Fruit fly (Drosophila melanogaster) whole organism, prepupa: ENCODE measurements around the gene dj-1beta.
A peak's percentile ranks its signal among the peaks of the same experiment; 100 is the strongest.

Experiments
- Blimp-1 ChIP-seq: fragments of 200-800 bp; sonication (Bioruptor generic); optimal IDR thresholded peaks from 3 replicates; lab custom pipeline; 2017; ENCODE audit warnings: missing biosample characterization, missing genetic modification characterization, mild to moderate bottlenecking, moderate library complexity, missing genetic modification reagents
- CG10631 ChIP-seq: fragments of 200-800 bp; sonication (Bioruptor generic); optimal IDR thresholded peaks from 2 replicates; lab custom pipeline; 2016; ENCODE audit warnings: missing biosample characterization, missing genetic modification characterization
- CG10669 ChIP-seq: fragments of 200-800 bp; sonication (Bioruptor generic); optimal IDR thresholded peaks from 3 replicates; lab custom pipeline; 2018; ENCODE audit warnings: missing biosample characterization, mild to moderate bottlenecking, missing genetic modification characterization, moderate library complexity
- CG11294 ChIP-seq: fragments of 200-800 bp; sonication (Bioruptor generic); IDR thresholded peaks from 2 replicates; pipeline ENCODE4 v1.3.6; 2022; ENCODE audit warnings: missing biosample characterization, missing genetic modification characterization
- CG11902 ChIP-seq: fragments of 200-800 bp; sonication (Bioruptor generic); optimal IDR thresholded peaks from 3 replicates; lab custom pipeline; 2016; ENCODE audit warnings: missing biosample characterization, missing genetic modification characterization
- CG15336 ChIP-seq: fragments of 200-800 bp; sonication (Bioruptor generic); IDR thresholded peaks from 2 replicates; pipeline ENCODE4 v1.3.6; 2022; ENCODE audit warnings: missing biosample characterization, missing genetic modification characterization
- CG16779 ChIP-seq: fragments of 200-800 bp; sonication (Bioruptor generic); optimal IDR thresholded peaks from 3 replicates; lab custom pipeline; 2017; ENCODE audit warnings: missing biosample characterization, mild to moderate bottlenecking, missing genetic modification characterization
- CG3032 ChIP-seq: fragments of 200-800 bp; optimal IDR thresholded peaks from 2 replicates; lab custom pipeline; 2019; ENCODE audit warnings: missing biosample characterization, mild to moderate bottlenecking, missing genetic modification characterization, moderate library complexity
- CG31627 ChIP-seq: fragments of 200-800 bp; sonication (Bioruptor generic); optimal IDR thresholded peaks from 3 replicates; lab custom pipeline; 2016; ENCODE audit warnings: missing biosample characterization, missing genetic modification characterization
- CG32006 ChIP-seq: fragments of 200-800 bp; sonication (Bioruptor generic); optimal IDR thresholded peaks from 3 replicates; lab custom pipeline; 2017; ENCODE audit warnings: missing biosample characterization, mild to moderate bottlenecking, missing genetic modification characterization
- CG34406 ChIP-seq: fragments of 200-800 bp; sonication (Bioruptor generic); optimal IDR thresholded peaks from 3 replicates; lab custom pipeline; 2016; ENCODE audit warnings: missing biosample characterization, missing genetic modification characterization
- CG3919 ChIP-seq: fragments of 200-800 bp; sonication (Bioruptor generic); optimal IDR thresholded peaks from 3 replicates; lab custom pipeline; 2016; ENCODE audit warnings: missing biosample characterization, missing genetic modification characterization
- CG4318 ChIP-seq: fragments of 200-800 bp; sonication (Bioruptor generic); optimal IDR thresholded peaks from 3 replicates; lab custom pipeline; 2017; ENCODE audit warnings: missing biosample characterization, mild to moderate bottlenecking, missing genetic modification characterization
- CG6163 ChIP-seq: fragments of 200-800 bp; sonication (Bioruptor generic); IDR thresholded peaks from 3 replicates; pipeline ENCODE4 v1.3.6; 2022; ENCODE audit warnings: missing biosample characterization, missing genetic modification characterization
- CG6276 ChIP-seq: fragments of 200-800 bp; sonication (Bioruptor generic); optimal IDR thresholded peaks from 2 replicates; lab custom pipeline; 2017; ENCODE audit warnings: missing biosample characterization, mild to moderate bottlenecking, missing genetic modification characterization
- CG6792 ChIP-seq: fragments of 200-800 bp; sonication (Bioruptor generic); optimal IDR thresholded peaks from 3 replicates; lab custom pipeline; 2016; ENCODE audit warnings: missing biosample characterization, missing genetic modification characterization
- CG6808 ChIP-seq: fragments of 200-800 bp; sonication (Bioruptor generic); optimal IDR thresholded peaks from 3 replicates; lab custom pipeline; 2017; ENCODE audit warnings: missing biosample characterization, missing genetic modification characterization, mild to moderate bottlenecking, moderate library complexity, missing genetic modification reagents
- CG6854 ChIP-seq: fragments of 200-800 bp; sonication (Bioruptor generic); optimal IDR thresholded peaks from 2 replicates; lab custom pipeline; 2017; ENCODE audit warnings: missing biosample characterization, mild to moderate bottlenecking, missing genetic modification characterization
- CG7368 ChIP-seq: fragments of 200-800 bp; sonication (Bioruptor generic); optimal IDR thresholded peaks from 3 replicates; lab custom pipeline; 2016; ENCODE audit warnings: missing biosample characterization, missing genetic modification characterization
- CG8119 ChIP-seq: fragments of 200-800 bp; sonication (Bioruptor generic); IDR thresholded peaks from 3 replicates; pipeline ENCODE4 v1.3.6; 2022; ENCODE audit warnings: missing biosample characterization, missing genetic modification characterization
- CG8319 ChIP-seq: fragments of 200-800 bp; sonication (Bioruptor generic); optimal IDR thresholded peaks from 3 replicates; lab custom pipeline; 2016; ENCODE audit warnings: missing biosample characterization, missing genetic modification characterization
- CG8632 ChIP-seq: fragments of 200-800 bp; sonication (Bioruptor generic); optimal IDR thresholded peaks from 3 replicates; lab custom pipeline; 2016; ENCODE audit warnings: missing biosample characterization, missing genetic modification characterization
- CG9139 ChIP-seq: fragments of 200-800 bp; sonication (Bioruptor generic); optimal IDR thresholded peaks from 3 replicates; lab custom pipeline; 2017; ENCODE audit warnings: missing biosample characterization, mild to moderate bottlenecking, missing genetic modification characterization
- Eip75B ChIP-seq: fragments of 200-800 bp; sonication (Bioruptor generic); optimal IDR thresholded peaks from 3 replicates; lab custom pipeline; 2016; ENCODE audit warnings: missing biosample characterization, missing genetic modification characterization
- Eip78C ChIP-seq: fragments of 200-800 bp; sonication (Bioruptor generic); peaks from one replicate; lab custom pipeline; 2016; ENCODE audit warnings: missing biosample characterization, missing genetic modification characterization
- Eip93F ChIP-seq: fragments of 200-800 bp; sonication (Bioruptor generic); optimal IDR thresholded peaks from 2 replicates; lab custom pipeline; 2016; ENCODE audit warnings: missing biosample characterization, mild to moderate bottlenecking, missing genetic modification characterization
- Ets96B ChIP-seq: fragments of 200-800 bp; optimal IDR thresholded peaks from 2 replicates; lab custom pipeline; 2019; ENCODE audit warnings: missing biosample characterization, mild to moderate bottlenecking, missing genetic modification characterization, moderate library complexity
- Gug ChIP-seq: fragments of 200-800 bp; sonication (Bioruptor generic); IDR thresholded peaks from 2 replicates; pipeline ENCODE4 v1.3.6; 2022; ENCODE audit warnings: missing biosample characterization, missing genetic modification characterization
- Hr38 ChIP-seq: sonication (Bioruptor generic); optimal IDR thresholded peaks from 2 replicates; lab custom pipeline; 2016; ENCODE audit warnings: missing biosample characterization, missing genetic modification characterization
- Hr4 ChIP-seq: fragments of 200-800 bp; sonication (Bioruptor generic); optimal IDR thresholded peaks from 3 replicates; lab custom pipeline; 2016; ENCODE audit warnings: missing biosample characterization, missing genetic modification characterization
- Met ChIP-seq: fragments of 200-800 bp; sonication (Bioruptor generic); optimal IDR thresholded peaks from 3 replicates; lab custom pipeline; 2016; ENCODE audit warnings: missing biosample characterization, missing genetic modification characterization
- Sox102F ChIP-seq: fragments of 200-800 bp; sonication (Bioruptor generic); optimal IDR thresholded peaks from 2 replicates; lab custom pipeline; 2016; ENCODE audit warnings: missing biosample characterization, mild to moderate bottlenecking, missing genetic modification characterization
- Sox14 ChIP-seq: fragments of 200-800 bp; sonication (Bioruptor generic); optimal IDR thresholded peaks from 3 replicates; lab custom pipeline; 2016; ENCODE audit warnings: missing biosample characterization, missing genetic modification characterization
- achi ChIP-seq: fragments of 200-800 bp; sonication (Bioruptor generic); optimal IDR thresholded peaks from 3 replicates; lab custom pipeline; 2016; ENCODE audit warnings: missing biosample characterization, missing genetic modification characterization
- cyc ChIP-seq: fragments of 200-800 bp; sonication (Bioruptor generic); optimal IDR thresholded peaks from 3 replicates; lab custom pipeline; 2016; ENCODE audit warnings: missing biosample characterization, missing genetic modification characterization
- dac ChIP-seq: fragments of 200-800 bp; sonication (Bioruptor generic); optimal IDR thresholded peaks from 2 replicates; lab custom pipeline; 2017; ENCODE audit warnings: missing biosample characterization, mild to moderate bottlenecking, missing genetic modification characterization
- eg ChIP-seq: fragments of 200-800 bp; sonication (Bioruptor generic); IDR thresholded peaks from 3 replicates; pipeline ENCODE4 v1.3.6; 2022; ENCODE audit warnings: missing biosample characterization, missing genetic modification characterization
- esn ChIP-seq: fragments of 200-800 bp; sonication (Bioruptor generic); optimal IDR thresholded peaks from 2 replicates; lab custom pipeline; 2016; ENCODE audit warnings: missing biosample characterization, mild to moderate bottlenecking, missing genetic modification characterization, moderate library complexity
- fd59A ChIP-seq: fragments of 200-800 bp; sonication (Bioruptor generic); optimal IDR thresholded peaks from 2 replicates; lab custom pipeline; 2017; ENCODE audit warnings: missing biosample characterization, mild to moderate bottlenecking, missing genetic modification characterization, missing genetic modification reagents
- fd85E ChIP-seq: fragments of 200-800 bp; sonication (Bioruptor generic); optimal IDR thresholded peaks from 3 replicates; lab custom pipeline; 2016; ENCODE audit warnings: missing biosample characterization, missing genetic modification characterization
- fkh ChIP-seq: fragments of 200-800 bp; sonication (Bioruptor generic); optimal IDR thresholded peaks from 3 replicates; lab custom pipeline; 2017; ENCODE audit warnings: missing biosample characterization, mild to moderate bottlenecking, missing genetic modification characterization, moderate library complexity
- net ChIP-seq: fragments of 200-800 bp; sonication (Bioruptor generic); optimal IDR thresholded peaks from 3 replicates; lab custom pipeline; 2016; ENCODE audit warnings: missing biosample characterization, missing genetic modification characterization
- spab ChIP-seq: fragments of 200-800 bp; sonication (Bioruptor generic); optimal IDR thresholded peaks from 2 replicates; lab custom pipeline; 2017; ENCODE audit warnings: missing biosample characterization, mild to moderate bottlenecking, missing genetic modification characterization, missing genetic modification reagents
- topi ChIP-seq: fragments of 200-800 bp; sonication (Bioruptor generic); optimal IDR thresholded peaks from 3 replicates; lab custom pipeline; 2016; ENCODE audit warnings: missing biosample characterization, missing genetic modification characterization
- vri ChIP-seq: fragments of 200-800 bp; sonication (Bioruptor generic); optimal IDR thresholded peaks from 3 replicates; lab custom pipeline; 2016; ENCODE audit warnings: missing biosample characterization, mild to moderate bottlenecking, missing genetic modification characterization

The dj-1beta gene

DNA sequence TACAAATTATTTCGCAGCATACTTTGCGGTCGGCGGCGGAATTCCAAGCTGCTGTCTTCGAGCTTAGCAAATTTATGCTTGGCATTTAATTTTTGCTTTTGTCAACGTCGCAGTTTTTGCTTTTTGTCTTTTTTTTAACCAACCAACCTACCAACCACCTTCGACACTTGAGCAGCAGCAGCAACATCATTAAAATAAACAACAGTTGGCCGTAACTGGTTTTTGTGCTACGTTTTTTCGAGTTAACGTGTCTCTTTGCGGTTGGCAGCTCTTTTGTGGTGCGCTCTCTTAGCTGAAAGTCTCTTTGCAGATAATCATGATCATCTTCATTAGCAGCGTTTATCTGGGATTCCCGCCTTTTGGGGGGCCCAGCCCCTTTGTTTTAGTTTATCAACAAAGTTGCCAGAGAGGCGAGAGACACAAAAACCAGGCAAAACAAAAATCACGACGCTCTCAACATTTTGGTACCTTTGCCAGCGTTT lies 15.1 kb downstream of the dj-1beta start (continued):
- TF ChIP-seq CG16779 (tag; lab: Kevin White, UChicago): peak; percentile 68

DNA sequence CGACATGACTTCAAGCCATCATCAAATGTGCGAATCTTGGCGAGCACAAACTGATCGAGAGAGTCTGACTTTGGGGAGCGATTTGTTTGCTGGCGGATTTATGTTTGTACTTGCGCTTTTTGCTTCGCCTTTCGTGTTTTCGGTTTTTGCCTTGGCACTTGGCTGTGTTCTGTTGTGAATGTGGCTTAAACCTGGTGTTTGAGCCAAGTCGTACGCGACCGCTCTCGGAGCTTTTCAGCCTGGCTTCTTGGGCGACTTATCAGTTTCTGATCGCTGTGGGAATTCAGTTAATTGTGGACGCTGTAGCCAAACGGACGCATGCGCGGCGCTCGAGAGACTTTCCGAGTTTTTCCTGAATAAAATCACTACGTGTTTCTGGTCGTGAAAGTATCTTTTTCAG lies 20.6 kb downstream of the dj-1beta start, which contains the start of gene CG15544:
TSS of gene CG15544 (plus strand) at position 276 of the 400 bp plus-strand sequence.
- TF ChIP-seq Hr38: no peak
- peak; percentile 49 for TF ChIP-seq CG6854 (GFP tag; lab: Kevin White, UChicago)
- TF ChIP-seq net (GFP tag; lab: Kevin White, UChicago): no peak
- no peak for TF ChIP-seq CG8319
- no peak for TF ChIP-seq CG3032
- no peak for TF ChIP-seq esn (GFP tag; lab: Kevin White, UChicago)
- peak; percentile 5 for TF ChIP-seq CG3919 (GFP tag; lab: Kevin White, UChicago)
- TF ChIP-seq Gug (GFP tag; lab: Robert Waterston, UW): no peak
- peak; percentile 31 for TF ChIP-seq Blimp-1 (GFP tag; lab: Kevin White, UChicago)
- no peak for TF ChIP-seq CG10669 (GFP tag; lab: Kevin White, UChicago)
- peak; percentile 21; the same call in 1 of the 2 replicates for TF ChIP-seq CG15336
- TF ChIP-seq CG9139 (GFP tag; lab: Kevin White, UChicago): no peak
- no peak for TF ChIP-seq achi
- no peak for TF ChIP-seq CG6276
- TF ChIP-seq Eip75B (GFP tag; lab: Kevin White, UChicago): no peak
- peak; percentile 64 for TF ChIP-seq Eip78C (GFP tag; lab: Kevin White, UChicago)
- TF ChIP-seq CG6163 (GFP tag; lab: Robert Waterston, UW): peak; percentile 39; the same call in 2 of the 3 replicates

DNA sequence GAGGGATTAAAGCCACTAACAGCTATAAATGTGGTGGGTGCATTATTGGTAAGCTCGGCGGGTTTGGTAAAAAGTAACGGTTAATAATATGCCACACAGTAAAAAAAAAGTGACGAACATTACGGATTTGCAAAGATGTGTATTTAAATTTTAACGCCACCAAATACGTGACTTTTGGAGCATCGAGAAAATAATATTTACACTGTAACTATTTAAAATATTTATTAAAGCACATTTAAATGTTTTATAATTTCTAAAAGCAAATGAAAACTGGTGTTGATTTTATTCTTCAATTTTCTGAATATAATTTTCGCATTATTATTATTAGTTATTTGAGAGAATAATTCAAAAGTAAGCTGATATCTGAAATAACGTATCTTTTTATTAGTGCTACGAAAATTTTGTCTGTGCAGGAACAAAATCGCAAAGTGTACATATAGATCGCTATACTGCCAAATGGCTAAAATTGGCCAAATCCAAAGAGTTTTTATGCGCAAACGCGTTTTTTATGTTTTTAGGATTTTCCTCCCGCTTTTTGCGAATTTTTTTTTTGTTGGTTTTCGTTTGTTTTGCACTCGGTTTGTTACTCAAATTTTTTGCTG lies 21.6 kb downstream of the dj-1beta start:
- TF ChIP-seq Sox102F (no peak), net (GFP tag; lab: Kevin White, UChicago) (peak; percentile 34), esn (GFP tag; lab: Kevin White, UChicago) (peak; percentile 38), spab (no peak), Blimp-1 (GFP tag; lab: Kevin White, UChicago) (no peak), CG8119 (GFP tag; lab: Robert Waterston, UW) (peak; percentile 47; the same call in 2 of the 3 replicates), CG4318 (GFP tag; lab: Kevin White, UChicago) (peak; percentile 43), Eip93F (GFP tag; lab: Kevin White, UChicago) (no peak), Gug (GFP tag; lab: Robert Waterston, UW) (0 out of 2 replicates have a peak, but pooled peaks have one; percentile 28), Ets96B (tag; lab: Kevin White, UChicago) (no peak), CG6808 (GFP tag; lab: Kevin White, UChicago) (no peak), fkh (GFP tag; lab: Kevin White, UChicago) (no peak), CG34406 (peak; percentile 11), Met (GFP tag; lab: Kevin White, UChicago) (peak; percentile 11), Eip78C (GFP tag; lab: Kevin White, UChicago) (peak; percentile 78), CG6854 (GFP tag; lab: Kevin White, UChicago) (no peak), eg (GFP tag; lab: Robert Waterston, UW) (0 out of 3 replicates have a peak, but pooled peaks have one; percentile 45), CG8319 (no peak), vri (GFP tag; lab: Kevin White, UChicago) (no peak), CG6792 (GFP tag; lab: Kevin White, UChicago) (no peak), CG3032 (no peak), fd85E (GFP tag; lab: Kevin White, UChicago) (no peak), CG11294 (GFP tag; lab: Robert Waterston, UW) (no peak), topi (GFP tag; lab: Kevin White, UChicago) (no peak), CG32006 (peak; percentile 78), CG31627 (GFP tag; lab: Kevin White, UChicago) (no peak), Sox14 (GFP tag; lab: Kevin White, UChicago) (no peak), CG10631 (no peak), cyc (GFP tag; lab: Kevin White, UChicago) (no peak), fd59A (GFP tag; lab: Kevin White, UChicago) (no peak), CG10669 (GFP tag; lab: Kevin White, UChicago) (no peak), CG16779 (tag; lab: Kevin White, UChicago) (no peak), CG8632 (no peak), CG7368 (GFP tag; lab: Kevin White, UChicago) (no peak), dac (GFP tag; lab: Kevin White, UChicago) (no peak), achi (no peak), CG11902 (GFP tag; lab: Kevin White, UChicago) (no peak), CG6276 (peak; percentile 15), Hr4 (peak; percentile 55), CG15336 (peak; percentile 52)
